Fruit fly (Drosophila melanogaster): Measurements from ENCODE around the gene bif.

Gene bif

dm6 chrX:11720138-11720537 is 41.4 kb downstream of the bif start, which contains the start of gene Tango10 (continued):
- TF ChIP-seq CG6792 (GFP tag; optimal IDR thresholded peaks at IDR 0.05) = peak; percentile 19
- peak; percentile 55 for TF ChIP-seq CG3919 (GFP tag; optimal IDR thresholded peaks at IDR 0.05)
- TF ChIP-seq OdsH (GFP tag; optimal IDR thresholded peaks at IDR 0.05) = no peak
- TF ChIP-seq CG6854 (GFP tag; optimal IDR thresholded peaks at IDR 0.05) = no peak
- TF ChIP-seq CG10631 (GFP tag; optimal IDR thresholded peaks at IDR 0.05) = peak; percentile 74
- TF ChIP-seq CG32006 (GFP tag; optimal IDR thresholded peaks at IDR 0.05) = no peak
- TF ChIP-seq fkh (GFP tag; optimal IDR thresholded peaks at IDR 0.05) = no peak

- TF ChIP-seq CG31627 (GFP tag; optimal IDR thresholded peaks at IDR 0.05) = no peak
- no peak for TF ChIP-seq Eip93F (GFP tag; optimal IDR thresholded peaks at IDR 0.05)
- no peak for TF ChIP-seq CG8632 (GFP tag; optimal IDR thresholded peaks at IDR 0.05)
- TF ChIP-seq CG6276 (GFP tag; optimal IDR thresholded peaks at IDR 0.05) = no peak
- no peak for TF ChIP-seq CG6163 (GFP tag; IDR thresholded peaks at IDR 0.05)
- TF ChIP-seq lz (GFP tag; optimal IDR thresholded peaks at IDR 0.05) = no peak
- no peak for TF ChIP-seq CG9139 (GFP tag; optimal IDR thresholded peaks at IDR 0.05)
- TF ChIP-seq CG8119 (GFP tag; IDR thresholded peaks at IDR 0.05) = no peak
- TF ChIP-seq Sox102F (GFP tag; optimal IDR thresholded peaks at IDR 0.05) = no peak
- TF ChIP-seq ss (GFP tag; optimal IDR thresholded peaks at IDR 0.05) = no peak
- no peak for TF ChIP-seq fd85E (GFP tag; optimal IDR thresholded peaks at IDR 0.05)
- no peak for TF ChIP-seq Smox (GFP tag; optimal IDR thresholded peaks at IDR 0.05)
- no peak for TF ChIP-seq Ets96B (tag; optimal IDR thresholded peaks at IDR 0.05)
- TF ChIP-seq CG32006 (GFP tag; optimal IDR thresholded peaks at IDR 0.05) = no peak
- TF ChIP-seq CG1621 (tag; optimal IDR thresholded peaks at IDR 0.05) = no peak
- TF ChIP-seq CG6808 (GFP tag; optimal IDR thresholded peaks at IDR 0.05) = no peak
- no peak for TF ChIP-seq achi (GFP tag; optimal IDR thresholded peaks at IDR 0.05)
- TF ChIP-seq Hr39 (GFP tag; optimal IDR thresholded peaks at IDR 0.05) = no peak
Measured at dm6 chrX:11723946-11724345, 45.2 kb downstream of the bif start, which contains the start of gene CG15221. Gene CG15221, plus strand, starts transcription at chrX:11724246.

dm6 chrX:11728999-11729398 is 50.2 kb downstream of the bif start, which contains the start of gene inaF-D:
Gene inaF-D, minus strand, starts transcription at chrX:11729099.
- no peak for TF ChIP-seq fd59A (GFP tag; optimal IDR thresholded peaks at IDR 0.05)

dm6 chrX:11729993-11730392 is 51.2 kb downstream of the bif start:
- TF ChIP-seq Smox (GFP tag; optimal IDR thresholded peaks at IDR 0.05) = no peak
- no peak for TF ChIP-seq fd59A (GFP tag; optimal IDR thresholded peaks at IDR 0.05)
- TF ChIP-seq CG32006 (GFP tag; optimal IDR thresholded peaks at IDR 0.05) = peak; percentile 66
- TF ChIP-seq Eip93F (GFP tag; optimal IDR thresholded peaks at IDR 0.05) = no peak
- TF ChIP-seq CG10631 (GFP tag; optimal IDR thresholded peaks at IDR 0.05) = no peak
- TF ChIP-seq svp (GFP tag) = no peak
- no peak for TF ChIP-seq CG11762 (GFP tag; optimal IDR thresholded peaks at IDR 0.05; ENCODE audit: insufficient read depth)
- TF ChIP-seq CG31627 (GFP tag; optimal IDR thresholded peaks at IDR 0.05) = no peak
- TF ChIP-seq spab (GFP tag; optimal IDR thresholded peaks at IDR 0.05) = no peak
- TF ChIP-seq CG6276 (GFP tag; optimal IDR thresholded peaks at IDR 0.05) = peak; percentile 38
- TF ChIP-seq cyc (GFP tag; optimal IDR thresholded peaks at IDR 0.05) = no peak
- peak; percentile 30; the same call in 1 of the 2 replicates for TF ChIP-seq CG11294 (GFP tag; IDR thresholded peaks at IDR 0.05)
- TF ChIP-seq CG15336 (GFP tag; IDR thresholded peaks at IDR 0.05) = 0 out of 2 replicates have a peak, but pooled peaks have one; percentile 22
- TF ChIP-seq fd85E (GFP tag; optimal IDR thresholded peaks at IDR 0.05) = no peak
- no peak for TF ChIP-seq acj6 (GFP tag; optimal IDR thresholded peaks at IDR 0.05)
- TF ChIP-seq Hr4 (GFP tag; optimal IDR thresholded peaks at IDR 0.05) = peak; percentile 45
- no peak for TF ChIP-seq Met (GFP tag; optimal IDR thresholded peaks at IDR 0.05)
- TF ChIP-seq fkh (GFP tag; optimal IDR thresholded peaks at IDR 0.05) = no peak
- TF ChIP-seq pdm3 (GFP tag; optimal IDR thresholded peaks at IDR 0.05) = no peak
- no peak for TF ChIP-seq Hr38 (GFP tag; optimal IDR thresholded peaks at IDR 0.05)
- peak; percentile 2 for TF ChIP-seq Eip75B (GFP tag; optimal IDR thresholded peaks at IDR 0.05)
- TF ChIP-seq CG6792 (GFP tag; optimal IDR thresholded peaks at IDR 0.05) = no peak
- TF ChIP-seq Eip78C (GFP tag) = peak; percentile 69
- peak; percentile 29 for TF ChIP-seq CG4318 (GFP tag; optimal IDR thresholded peaks at IDR 0.05)
- no peak for TF ChIP-seq CG6854 (GFP tag; optimal IDR thresholded peaks at IDR 0.05)
- TF ChIP-seq esn (GFP tag; optimal IDR thresholded peaks at IDR 0.05) = peak; percentile 20
- peak; percentile 29 for TF ChIP-seq dac (GFP tag; optimal IDR thresholded peaks at IDR 0.05)
- TF ChIP-seq CG11902 (GFP tag; optimal IDR thresholded peaks at IDR 0.05) = no peak
- TF ChIP-seq eg (GFP tag; IDR thresholded peaks at IDR 0.05) = no peak
- no peak for TF ChIP-seq lz (GFP tag; optimal IDR thresholded peaks at IDR 0.05)
